Fruit fly (Drosophila melanogaster) whole organism, pupa: ENCODE results near the gene CycA.

ENCODE experiments used
- CG14655 ChIP-seq: fragments of 200-800 bp; sonication (Bioruptor generic); optimal IDR thresholded peaks from 3 replicates; lab custom pipeline; 2017; ENCODE audit warnings: mild to moderate bottlenecking, missing biosample characterization, missing genetic modification reagents, missing genetic modification characterization
- CG15710 ChIP-seq: fragments of 200-800 bp; sonication (Bioruptor generic); optimal IDR thresholded peaks from 2 replicates; lab custom pipeline; 2018; ENCODE audit warnings: missing biosample characterization, mild to moderate bottlenecking, missing genetic modification characterization, moderate library complexity
- CG32121 ChIP-seq: fragments of 200-800 bp; sonication (Bioruptor generic); IDR thresholded peaks from 2 replicates; pipeline ENCODE4 v1.3.6; 2022; ENCODE audit warnings: missing biosample characterization, missing genetic modification characterization
- CG8301 ChIP-seq: fragments of 200-800 bp; sonication (Bioruptor generic); optimal IDR thresholded peaks from 2 replicates; lab custom pipeline; 2018; ENCODE audit warnings: missing biosample characterization, mild to moderate bottlenecking, missing genetic modification characterization
- CG9948 ChIP-seq: fragments of 200-800 bp; sonication (Bioruptor generic); optimal IDR thresholded peaks from 2 replicates; lab custom pipeline; 2018; ENCODE audit warnings: missing biosample characterization, mild to moderate bottlenecking, missing genetic modification characterization, moderate library complexity
- D1 ChIP-seq: fragments of 200-800 bp; sonication (Bioruptor generic); optimal IDR thresholded peaks from 2 replicates; lab custom pipeline; 2018; ENCODE audit warnings: missing biosample characterization, mild to moderate bottlenecking, missing genetic modification characterization, moderate library complexity
- Ets98B ChIP-seq: fragments of 200-800 bp; sonication (Bioruptor generic); IDR thresholded peaks from 2 replicates; pipeline ENCODE4 v1.3.6; 2022; ENCODE audit warnings: missing biosample characterization, missing genetic modification characterization
- Pif1A ChIP-seq: fragments of 200-800 bp; sonication (Bioruptor generic); optimal IDR thresholded peaks from 3 replicates; lab custom pipeline; 2016; ENCODE audit warnings: missing biosample characterization, missing genetic modification characterization
- Pif1B ChIP-seq: fragments of 200-800 bp; sonication (Bioruptor generic); optimal IDR thresholded peaks from 3 replicates; lab custom pipeline; 2016; ENCODE audit warnings: missing biosample characterization, missing genetic modification characterization
- gl ChIP-seq: fragments of 200-800 bp; sonication (Bioruptor generic); optimal IDR thresholded peaks from 2 replicates; lab custom pipeline; 2018; ENCODE audit warnings: missing biosample characterization, mild to moderate bottlenecking, missing genetic modification characterization

- TF ChIP-seq Pif1B = no peak
- no peak for TF ChIP-seq CG32121
- no peak for TF ChIP-seq Ets98B (GFP tag; lab: Robert Waterston, UW)
- TF ChIP-seq CG15710 (tag; lab: Kevin White, UChicago) = peak; percentile 42
- TF ChIP-seq CG9948 (tag; lab: Kevin White, UChicago) = peak; percentile 15
- TF ChIP-seq CG14655 (GFP tag; lab: Kevin White, UChicago) = peak; percentile 27
- no peak for TF ChIP-seq CG8301 (tag; lab: Kevin White, UChicago)
- TF ChIP-seq Pif1A (GFP tag; lab: Kevin White, UChicago) = peak; percentile 16
- TF ChIP-seq D1 (tag; lab: Kevin White, UChicago) = no peak
- TF ChIP-seq gl (tag; lab: Kevin White, UChicago) = no peak
Measured at dm6 chr3L:11874758-11875157, 41.4 kb upstream of the CycA start.
